Worm (Caenorhabditis elegans): ENCODE data around the gene srx-98.

ce11 chrII:3675176-3675575 lies 4.3 kb upstream of the srx-98 start, which contains the start of gene F19B10.2:
- no peak for TF ChIP-seq attf-3 (GFP tag; conservative IDR thresholded peaks at IDR 0.05)
- TF ChIP-seq nfya-1 (tag; optimal IDR thresholded peaks at IDR 0.05; ENCODE audit: borderline replicate concordance, insufficient read depth), result no peak
- no peak for TF ChIP-seq K12H6.12 (tag; optimal IDR thresholded peaks at IDR 0.05)
- no peak for TF ChIP-seq lsl-1 (GFP tag; optimal IDR thresholded peaks at IDR 0.05)
- no peak for TF ChIP-seq mel-28 (tag; optimal IDR thresholded peaks at IDR 0.05; ENCODE audit: borderline replicate concordance)
- TF ChIP-seq T26A5.8 (tag; optimal IDR thresholded peaks at IDR 0.05), result no peak
- TF ChIP-seq egl-44 (GFP tag; IDR thresholded peaks at IDR 0.05), result no peak
- TF ChIP-seq ceh-40 (GFP tag; IDR thresholded peaks at IDR 0.05), result no peak
